Worm (Caenorhabditis elegans) whole organism, L1 larva: ENCODE results near the gene deg-1.

Source experiments
- elt-3 ChIP-seq, 6 experiments: fragments of 150-350 bp in 1 of 6; sonication (generic microtip); optimal IDR thresholded peaks; 2 replicates each; lab custom pipeline; 2017 to 2018; ENCODE audit warnings: missing biosample characterization in 6 of 6, missing genetic modification characterization in 6 of 6, inconsistent platforms in 1 of 6
- fos-1 ChIP-seq: fragments of 150-350 bp; optimal IDR thresholded peaks from 2 replicates; lab custom pipeline; 2014; ENCODE audit warnings: missing biosample characterization, missing genetic modification characterization
- tlp-1 ChIP-seq: fragments of 150-350 bp; optimal IDR thresholded peaks from 2 replicates; lab custom pipeline; 2014; ENCODE audit warnings: missing biosample characterization, missing genetic modification characterization
- unc-62 ChIP-seq: fragments of 150-350 bp; optimal IDR thresholded peaks from 2 replicates; lab custom pipeline; 2014; ENCODE audit warnings: missing biosample characterization, missing genetic modification reagents, missing genetic modification characterization

DNA sequence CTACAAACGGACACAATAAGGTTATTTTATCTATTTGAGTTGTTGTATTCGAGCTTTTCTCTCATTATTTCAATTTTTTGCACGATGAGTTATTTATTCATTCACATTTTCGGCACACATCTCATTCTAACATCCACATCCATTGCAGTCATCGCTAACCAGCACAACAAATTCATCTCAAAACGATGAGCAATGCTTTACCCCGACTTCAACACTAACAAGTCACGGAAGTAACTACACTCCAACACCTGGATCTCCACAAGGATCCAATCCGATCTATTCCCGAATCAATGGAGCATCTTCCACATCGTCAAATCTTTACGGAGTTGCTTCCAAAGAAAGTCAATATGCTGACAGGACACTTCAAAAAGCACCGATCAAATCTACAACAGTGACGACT lies 28.8 kb upstream of the deg-1 start:
- TF ChIP-seq fos-1: no peak
- no peak for TF ChIP-seq unc-62
- no peak for TF ChIP-seq tlp-1
- TF ChIP-seq elt-3 (tag; optimal IDR thresholded peaks at IDR 0.05; lab: Kevin White, UChicago): no peak
